Worm (Caenorhabditis elegans): ENCODE measurements around the gene srw-6.

srw-6 gene

DNA sequence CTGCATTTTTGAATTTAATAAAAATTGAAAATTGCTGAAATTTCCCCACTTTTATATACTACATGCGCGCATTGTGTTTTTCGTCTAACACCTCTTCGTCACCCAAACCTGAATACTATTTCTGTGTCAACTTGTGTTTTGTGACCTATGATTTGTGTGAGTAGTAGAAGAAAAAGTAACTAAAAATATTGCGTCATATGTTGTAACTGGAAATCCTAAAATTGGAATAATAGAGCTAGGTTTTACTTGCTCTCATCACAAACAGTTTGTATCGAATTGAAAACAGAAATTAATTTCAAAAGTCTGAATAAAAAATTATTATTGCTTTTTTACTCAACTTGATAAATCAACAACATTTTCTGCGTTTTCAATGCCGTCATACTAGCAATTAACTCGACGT is 2.9 kb upstream of the srw-6 start, which contains the start of gene R08F11.4:
R08F11.4 (minus strand) TSS at position 29 of the 400 bp plus-strand sequence.
- TF ChIP-seq ref-1 (GFP tag; conservative IDR thresholded peaks at IDR 0.05), result no peak
- no peak for TF ChIP-seq ztf-23 (GFP tag; IDR thresholded peaks at IDR 0.05)
- no peak for TF ChIP-seq ztf-29 (GFP tag; IDR thresholded peaks at IDR 0.05)
- no peak for TF ChIP-seq flt-1 (GFP tag; IDR thresholded peaks at IDR 0.05)

- no peak for TF ChIP-seq klf-2 (GFP tag; conservative IDR thresholded peaks at IDR 0.05)
- TF ChIP-seq flt-1 (GFP tag; IDR thresholded peaks at IDR 0.05), result no peak
- no peak for TF ChIP-seq cog-1 (tag; optimal IDR thresholded peaks at IDR 0.05)
- no peak for TF ChIP-seq ztf-29 (GFP tag; IDR thresholded peaks at IDR 0.05)
- TF ChIP-seq tab-1 (GFP tag; IDR thresholded peaks at IDR 0.05), result no peak
- no peak for TF ChIP-seq ztf-23 (GFP tag; IDR thresholded peaks at IDR 0.05)
- no peak for TF ChIP-seq ref-1 (GFP tag; conservative IDR thresholded peaks at IDR 0.05)
- no peak for TF ChIP-seq T22C8.4 (GFP tag; IDR thresholded peaks at IDR 0.05)
- TF ChIP-seq med-1 (GFP tag; optimal IDR thresholded peaks at IDR 0.05; ENCODE audit: insufficient read depth), result no peak
These were observed 2.5 kb upstream of the srw-6 start, which contains the start of gene srw-7 for ce11 chrV:3805961-3806360. srw-7 (plus strand) TSS chrV:3806261.

DNA sequence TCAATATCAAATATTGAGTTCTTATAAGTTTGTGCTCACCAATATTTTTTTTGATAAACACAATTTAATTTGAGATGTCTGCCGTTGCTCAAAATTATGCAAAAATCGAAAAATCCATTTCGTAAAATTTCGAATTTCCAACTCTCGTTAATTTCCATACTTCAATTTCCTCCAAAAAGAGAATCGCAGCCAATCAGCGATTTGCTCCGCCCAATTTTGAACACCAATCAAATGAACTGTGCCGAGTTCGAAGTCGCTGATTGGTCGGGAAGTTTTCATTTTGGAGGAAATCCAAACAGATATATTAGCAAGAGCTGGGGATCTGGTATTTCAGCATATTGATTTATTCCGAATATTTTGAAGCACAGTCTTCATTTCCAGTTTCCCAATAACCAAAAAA is 590 bp upstream of the srw-6 start:
- no peak for TF ChIP-seq klf-2 (GFP tag; conservative IDR thresholded peaks at IDR 0.05)
- no peak for TF ChIP-seq flt-1 (GFP tag; IDR thresholded peaks at IDR 0.05)
- no peak for TF ChIP-seq T22C8.4 (GFP tag; IDR thresholded peaks at IDR 0.05)
- no peak for TF ChIP-seq cog-1 (tag; optimal IDR thresholded peaks at IDR 0.05)
- TF ChIP-seq med-1 (GFP tag; optimal IDR thresholded peaks at IDR 0.05; ENCODE audit: insufficient read depth), result no peak
- TF ChIP-seq ztf-23 (GFP tag; IDR thresholded peaks at IDR 0.05), result no peak
- TF ChIP-seq ref-1 (GFP tag; conservative IDR thresholded peaks at IDR 0.05), result no peak
- no peak for TF ChIP-seq ztf-29 (GFP tag; IDR thresholded peaks at IDR 0.05)
- no peak for TF ChIP-seq tab-1 (GFP tag; IDR thresholded peaks at IDR 0.05)

DNA sequence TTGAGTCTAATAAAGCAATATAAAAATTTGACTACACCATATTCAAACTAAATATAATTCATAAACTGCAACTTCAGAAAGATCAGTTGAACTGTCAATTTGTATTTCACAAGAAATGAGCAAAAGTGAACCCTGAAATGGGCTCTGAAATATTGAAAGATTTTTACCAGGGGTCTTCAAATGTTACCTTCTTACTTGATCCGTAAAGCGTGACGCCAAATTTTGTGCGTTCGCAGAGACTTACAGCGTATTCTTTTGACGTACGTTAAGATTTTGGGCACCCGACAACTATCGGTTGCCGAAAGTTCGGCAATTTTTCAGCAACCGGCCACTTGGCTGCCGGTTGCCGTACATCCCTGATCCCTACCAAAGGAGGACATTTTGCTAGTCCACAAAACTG is 1.6 kb downstream of the srw-6 start:
- TF ChIP-seq tab-1 (GFP tag; IDR thresholded peaks at IDR 0.05), result no peak
- no peak for TF ChIP-seq flt-1 (GFP tag; IDR thresholded peaks at IDR 0.05)

ce11 chrV:3811541-3811940 is 3.1 kb downstream of the srw-6 start, which contains the start of gene scl-13:
scl-13 (minus strand) TSS chrV:3811641.
- TF ChIP-seq ztf-29 (GFP tag; IDR thresholded peaks at IDR 0.05) (no peak), flt-1 (GFP tag; IDR thresholded peaks at IDR 0.05) (no peak), ref-1 (GFP tag; conservative IDR thresholded peaks at IDR 0.05) (no peak), klf-2 (GFP tag; conservative IDR thresholded peaks at IDR 0.05) (no peak), T22C8.4 (GFP tag; IDR thresholded peaks at IDR 0.05) (no peak), ztf-23 (GFP tag; IDR thresholded peaks at IDR 0.05) (no peak), cog-1 (tag; optimal IDR thresholded peaks at IDR 0.05) (no peak), med-1 (GFP tag; optimal IDR thresholded peaks at IDR 0.05; ENCODE audit: insufficient read depth) (no peak), tab-1 (GFP tag; IDR thresholded peaks at IDR 0.05) (no peak)

- TF ChIP-seq ztf-23 (GFP tag; IDR thresholded peaks at IDR 0.05) (no peak), T22C8.4 (GFP tag; IDR thresholded peaks at IDR 0.05) (no peak)
These were observed 3.9 kb downstream of the srw-6 start, which contains the start of gene scl-12 for ce11 chrV:3812291-3812690. scl-12 (plus strand) TSS chrV:3812591.

DNA sequence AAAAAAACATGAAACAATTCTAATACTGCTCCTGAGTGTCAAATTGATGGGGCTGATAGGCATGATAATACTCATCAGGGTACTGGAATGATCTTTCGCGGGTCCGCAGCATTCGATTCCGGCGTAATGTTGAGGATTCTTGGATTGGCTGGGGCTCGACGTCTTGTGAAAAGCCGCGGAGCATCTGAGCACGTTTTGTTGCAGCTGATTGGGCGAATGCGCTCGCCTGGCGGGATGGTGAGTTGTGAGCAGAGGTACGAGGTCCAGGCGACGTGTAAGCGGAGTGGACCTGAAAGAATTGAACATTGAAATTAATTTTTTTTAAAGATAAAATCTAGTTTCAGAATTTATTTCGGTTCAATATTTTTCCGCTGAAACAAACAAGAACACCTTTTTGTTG is 5.6 kb downstream of the srw-6 start:
- TF ChIP-seq T22C8.4 (GFP tag; IDR thresholded peaks at IDR 0.05) (no peak), ref-1 (GFP tag; conservative IDR thresholded peaks at IDR 0.05) (no peak), klf-2 (GFP tag; conservative IDR thresholded peaks at IDR 0.05) (no peak), flt-1 (GFP tag; IDR thresholded peaks at IDR 0.05) (no peak), tab-1 (GFP tag; IDR thresholded peaks at IDR 0.05) (no peak), cog-1 (tag; optimal IDR thresholded peaks at IDR 0.05) (no peak), ztf-29 (GFP tag; IDR thresholded peaks at IDR 0.05) (no peak), med-1 (GFP tag; optimal IDR thresholded peaks at IDR 0.05; ENCODE audit: insufficient read depth) (no peak), ztf-23 (GFP tag; IDR thresholded peaks at IDR 0.05) (no peak)

DNA sequence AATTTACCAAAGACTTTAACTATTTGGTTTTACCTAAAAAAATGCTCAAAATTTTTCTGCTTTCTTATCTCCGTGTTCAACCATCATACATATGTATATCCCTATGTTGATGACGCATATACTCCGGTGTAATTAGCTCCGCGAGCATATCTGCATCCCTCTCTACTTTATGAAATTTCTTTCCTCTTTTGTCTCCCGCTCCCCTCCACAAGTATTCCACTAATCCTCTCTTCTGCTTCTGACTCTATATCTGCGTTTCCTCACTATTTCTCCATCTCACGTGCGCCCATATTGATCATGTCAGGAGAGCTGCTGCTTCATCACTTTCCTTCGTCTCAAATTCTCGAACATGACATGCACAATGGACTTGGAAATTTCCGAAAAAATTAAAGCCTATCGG is 6.5 kb downstream of the srw-6 start, which contains the start of gene H10D18.1:
H10D18.1 (plus strand) TSS at position 277 of the 400 bp plus-strand sequence.
- TF ChIP-seq med-1 (GFP tag; optimal IDR thresholded peaks at IDR 0.05; ENCODE audit: insufficient read depth), result no peak
- no peak for TF ChIP-seq cog-1 (tag; optimal IDR thresholded peaks at IDR 0.05)
- TF ChIP-seq klf-2 (GFP tag; conservative IDR thresholded peaks at IDR 0.05), result no peak
- TF ChIP-seq ztf-29 (GFP tag; IDR thresholded peaks at IDR 0.05), result no peak
- TF ChIP-seq tab-1 (GFP tag; IDR thresholded peaks at IDR 0.05), result no peak
- TF ChIP-seq flt-1 (GFP tag; IDR thresholded peaks at IDR 0.05), result no peak
- no peak for TF ChIP-seq T22C8.4 (GFP tag; IDR thresholded peaks at IDR 0.05)
- TF ChIP-seq ref-1 (GFP tag; conservative IDR thresholded peaks at IDR 0.05), result no peak
- no peak for TF ChIP-seq ztf-23 (GFP tag; IDR thresholded peaks at IDR 0.05)

DNA sequence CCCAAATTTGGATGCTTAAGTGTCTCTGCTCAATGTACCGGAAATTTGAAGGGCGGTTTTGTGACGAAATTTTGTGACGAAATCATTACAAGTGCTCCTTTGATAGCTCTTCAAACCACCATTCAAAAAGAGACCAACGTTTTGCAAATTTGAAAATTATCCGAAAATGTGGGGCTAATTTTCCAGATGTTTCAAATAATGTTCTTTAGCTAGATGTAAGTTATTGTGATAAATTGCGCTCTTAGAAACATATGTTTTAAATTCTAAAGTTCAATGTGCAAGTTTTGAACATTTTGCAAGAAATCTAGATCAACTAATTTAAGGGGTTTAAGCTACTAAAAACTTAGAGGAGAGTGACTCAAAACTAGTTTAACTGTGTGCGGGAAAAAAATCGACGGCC is 12.4 kb downstream of the srw-6 start:
- TF ChIP-seq flt-1 (GFP tag; IDR thresholded peaks at IDR 0.05), result no peak
- no peak for TF ChIP-seq cog-1 (tag; optimal IDR thresholded peaks at IDR 0.05)
- no peak for TF ChIP-seq ztf-29 (GFP tag; IDR thresholded peaks at IDR 0.05)
- TF ChIP-seq ztf-23 (GFP tag; IDR thresholded peaks at IDR 0.05), result no peak
- no peak for TF ChIP-seq tab-1 (GFP tag; IDR thresholded peaks at IDR 0.05)
- TF ChIP-seq klf-2 (GFP tag; conservative IDR thresholded peaks at IDR 0.05), result no peak
- TF ChIP-seq med-1 (GFP tag; optimal IDR thresholded peaks at IDR 0.05; ENCODE audit: insufficient read depth), result no peak
- TF ChIP-seq T22C8.4 (GFP tag; IDR thresholded peaks at IDR 0.05), result no peak
- TF ChIP-seq ref-1 (GFP tag; conservative IDR thresholded peaks at IDR 0.05), result no peak

ce11 chrV:3825190-3825589 is 16.8 kb downstream of the srw-6 start:
- TF ChIP-seq ref-1 (GFP tag; conservative IDR thresholded peaks at IDR 0.05), result no peak
- no peak for TF ChIP-seq T22C8.4 (GFP tag; IDR thresholded peaks at IDR 0.05)
- no peak for TF ChIP-seq tab-1 (GFP tag; IDR thresholded peaks at IDR 0.05)
- TF ChIP-seq flt-1 (GFP tag; IDR thresholded peaks at IDR 0.05), result no peak
- no peak for TF ChIP-seq ztf-29 (GFP tag; IDR thresholded peaks at IDR 0.05)

ce11 chrV:3831616-3832015 is 23.2 kb downstream of the srw-6 start, which contains the start of gene H10D18.5:
H10D18.5 (minus strand) TSS chrV:3831716.
- TF ChIP-seq ztf-29 (GFP tag; IDR thresholded peaks at IDR 0.05) (no peak), tab-1 (GFP tag; IDR thresholded peaks at IDR 0.05) (no peak), flt-1 (GFP tag; IDR thresholded peaks at IDR 0.05) (no peak), ztf-23 (GFP tag; IDR thresholded peaks at IDR 0.05) (no peak), ref-1 (GFP tag; conservative IDR thresholded peaks at IDR 0.05) (no peak)
